Worm (Caenorhabditis elegans): ENCODE results near the gene sre-54.

The sre-54 gene

ce11 chrII:12382625-12383562 is 50.2 kb downstream of the sre-54 start, which contains the start of gene btb-14:
Gene btb-14, plus strand, starts transcription at chrII:12383463.
- no peak for TF ChIP-seq ZK546.5 (tag; optimal IDR thresholded peaks at IDR 0.05)
- TF ChIP-seq hmg-11 (tag; optimal IDR thresholded peaks at IDR 0.05), result peak; percentile 46
- no peak for TF ChIP-seq ama-1 (optimal IDR thresholded peaks at IDR 0.05)
- TF ChIP-seq ceh-82 (tag; optimal IDR thresholded peaks at IDR 0.05), result no peak
- no peak for TF ChIP-seq egl-27 (tag; optimal IDR thresholded peaks at IDR 0.05)
- no peak for TF ChIP-seq unc-39 (tag; optimal IDR thresholded peaks at IDR 0.05)
- no peak for TF ChIP-seq nhr-23 (tag; optimal IDR thresholded peaks at IDR 0.05)
- TF ChIP-seq nhr-76 (tag; optimal IDR thresholded peaks at IDR 0.05), result no peak
- no peak for TF ChIP-seq eor-1 (tag; optimal IDR thresholded peaks at IDR 0.05)
- no peak for TF ChIP-seq nhr-77 (tag; optimal IDR thresholded peaks at IDR 0.05)
- no peak for TF ChIP-seq nhr-25 (tag; optimal IDR thresholded peaks at IDR 0.05)
- TF ChIP-seq lin-39 (tag; optimal IDR thresholded peaks at IDR 0.05), result peak; percentile 38
- no peak for TF ChIP-seq aly-2 (tag; optimal IDR thresholded peaks at IDR 0.05)
- TF ChIP-seq elt-3 (tag; optimal IDR thresholded peaks at IDR 0.05), result no peak
- TF ChIP-seq elt-2 (tag; optimal IDR thresholded peaks at IDR 0.05), result no peak
- peak; percentile 72 for TF ChIP-seq snpc-4 (tag; optimal IDR thresholded peaks at IDR 0.05)
- TF ChIP-seq nfya-1 (tag; optimal IDR thresholded peaks at IDR 0.05; ENCODE audit: insufficient read depth), result peak; percentile 54
- no peak for TF ChIP-seq lsy-12 (tag; optimal IDR thresholded peaks at IDR 0.05)
- TF ChIP-seq ceh-16 (tag; optimal IDR thresholded peaks at IDR 0.05), result no peak
- TF ChIP-seq fkh-10 (GFP tag; optimal IDR thresholded peaks at IDR 0.05), result peak; percentile 47
- TF ChIP-seq jun-1 (tag; optimal IDR thresholded peaks at IDR 0.05), result no peak

All from whole organism, L3 larva.